Fruit fly (Drosophila melanogaster) whole organism: ENCODE results near the gene Gtpx.
A peak's percentile ranks its signal among the peaks of the same experiment; 100 is the strongest.

Source experiments
- CG8478 ChIP-seq: fragments of >200 bp; optimal IDR thresholded peaks from 2 replicates; lab custom pipeline; 2018; ENCODE audit warnings: inconsistent platforms
- Dll ChIP-seq: fragments of >200 bp; optimal IDR thresholded peaks from 2 replicates; lab custom pipeline; 2017
- EcR ChIP-seq, 2 experiments: fragments of >200 bp; optimal IDR thresholded peaks; 2 replicates each; lab custom pipeline; 2017; ENCODE audit warnings: missing biosample characterization in 2 of 2, missing genetic modification characterization in 2 of 2, missing genetic modification reagents in 2 of 2
- pan ChIP-seq: fragments of >200 bp; optimal IDR thresholded peaks from 2 replicates; lab custom pipeline; 2017
- psq ChIP-seq: fragments of >200 bp; optimal IDR thresholded peaks from 2 replicates; lab custom pipeline; 2017
- usp ChIP-seq: fragments of >200 bp; optimal IDR thresholded peaks from 2 replicates; lab custom pipeline; 2017; ENCODE audit warnings: missing biosample characterization, missing genetic modification characterization, mixed read lengths

Gene Gtpx

dm6 chr3L:3342307-3342940, 16.4 kb downstream of the Gtpx start:
- TF ChIP-seq pan (peak; percentile 82), usp (GFP tag; lab: Kevin White, UChicago) (no peak), CG8478 (lab: Kevin White, UChicago) (no peak), Dll (lab: Kevin White, UChicago) (no peak)

dm6 chr3L:3343260-3343659, 17.2 kb downstream of the Gtpx start:
- no peak for TF ChIP-seq psq (lab: Kevin White, UChicago)
- TF ChIP-seq pan = no peak
- no peak for TF ChIP-seq EcR (GFP tag; optimal IDR thresholded peaks at IDR 0.05; lab: Kevin White, UChicago)
- no peak for TF ChIP-seq CG8478 (lab: Kevin White, UChicago)
- TF ChIP-seq Dll (lab: Kevin White, UChicago) = no peak
- no peak for TF ChIP-seq usp (GFP tag; lab: Kevin White, UChicago)

- TF ChIP-seq Dll (lab: Kevin White, UChicago) (no peak), pan (no peak), CG8478 (lab: Kevin White, UChicago) (no peak), EcR (GFP tag; optimal IDR thresholded peaks at IDR 0.05; lab: Kevin White, UChicago) (no peak), usp (GFP tag; lab: Kevin White, UChicago) (no peak), psq (lab: Kevin White, UChicago) (no peak)
These were observed 18.5 kb downstream of the Gtpx start for dm6 chr3L:3344528-3344927.

- no peak for TF ChIP-seq CG8478 (lab: Kevin White, UChicago)
- TF ChIP-seq psq (lab: Kevin White, UChicago) = no peak
These were observed 20.2 kb downstream of the Gtpx start for dm6 chr3L:3346294-3346693.

- no peak for TF ChIP-seq usp (GFP tag; lab: Kevin White, UChicago)
- no peak for TF ChIP-seq Dll (lab: Kevin White, UChicago)
- TF ChIP-seq pan = no peak
These were observed 23.1 kb downstream of the Gtpx start for dm6 chr3L:3348956-3349824.

dm6 chr3L:3349825-3350123, 23.7 kb downstream of the Gtpx start:
- TF ChIP-seq Dll (lab: Kevin White, UChicago) (no peak), usp (GFP tag; lab: Kevin White, UChicago) (no peak), psq (lab: Kevin White, UChicago) (no peak), CG8478 (lab: Kevin White, UChicago) (no peak), EcR (GFP tag; optimal IDR thresholded peaks at IDR 0.05; lab: Kevin White, UChicago) (no peak), pan (no peak)

dm6 chr3L:3350572-3351343, 24.7 kb downstream of the Gtpx start:
- TF ChIP-seq psq (lab: Kevin White, UChicago) (no peak), CG8478 (lab: Kevin White, UChicago) (no peak), pan (no peak), EcR (GFP tag; optimal IDR thresholded peaks at IDR 0.05; lab: Kevin White, UChicago) (no peak), Dll (lab: Kevin White, UChicago) (no peak)

dm6 chr3L:3351814-3352359, 25.8 kb downstream of the Gtpx start:
- TF ChIP-seq psq (lab: Kevin White, UChicago) (no peak), CG8478 (lab: Kevin White, UChicago) (no peak), usp (GFP tag; lab: Kevin White, UChicago) (no peak), Dll (lab: Kevin White, UChicago) (no peak)

- TF ChIP-seq usp (GFP tag; lab: Kevin White, UChicago) = no peak
- TF ChIP-seq psq (lab: Kevin White, UChicago) = no peak
- TF ChIP-seq EcR (GFP tag; optimal IDR thresholded peaks at IDR 0.05; lab: Kevin White, UChicago) = no peak
- TF ChIP-seq pan = no peak
- no peak for TF ChIP-seq CG8478 (lab: Kevin White, UChicago)
- TF ChIP-seq Dll (lab: Kevin White, UChicago) = no peak
These were observed 26.5 kb downstream of the Gtpx start for dm6 chr3L:3352516-3352915.

- TF ChIP-seq CG8478 (lab: Kevin White, UChicago) = no peak
- TF ChIP-seq EcR (GFP tag; optimal IDR thresholded peaks at IDR 0.05; lab: Kevin White, UChicago) = no peak
- TF ChIP-seq usp (GFP tag; lab: Kevin White, UChicago) = no peak
- TF ChIP-seq pan = no peak
- no peak for TF ChIP-seq Dll (lab: Kevin White, UChicago)
- TF ChIP-seq psq (lab: Kevin White, UChicago) = no peak
These were observed 27.2 kb downstream of the Gtpx start for dm6 chr3L:3353297-3353696.

dm6 chr3L:3369256-3369655, 43.2 kb downstream of the Gtpx start, which contains the start of gene Drs:
Drs (plus strand) TSS chr3L:3369556.
- TF ChIP-seq EcR (GFP tag; optimal IDR thresholded peaks at IDR 0.05; lab: Kevin White, UChicago) = no peak
- no peak for TF ChIP-seq Dll (lab: Kevin White, UChicago)
- TF ChIP-seq CG8478 (lab: Kevin White, UChicago) = no peak
